Fruit fly (Drosophila melanogaster) whole organism, embryonic: ENCODE measurements around the gene Ire1.

Experiments used
- Ada2b ChIP-seq: fragments of 200-800 bp; sonication (Bioruptor generic); IDR thresholded peaks from 2 replicates; pipeline ENCODE4 v1.3.6; 2022; ENCODE audit warnings: missing biosample characterization, missing genetic modification characterization
- Atf6 ChIP-seq: fragments of 200-800 bp; sonication (Bioruptor generic); IDR thresholded peaks from 2 replicates; pipeline ENCODE4 v1.3.6; 2022; ENCODE audit warnings: missing biosample characterization, missing genetic modification characterization
- B-H1 ChIP-seq: fragments of 200-800 bp; sonication (Bioruptor generic); IDR thresholded peaks from 3 replicates; pipeline ENCODE4 v1.3.6; 2022; ENCODE audit warnings: missing biosample characterization, missing genetic modification characterization
- Blimp-1 ChIP-seq: fragments of 200-800 bp; sonication (Bioruptor generic); optimal IDR thresholded peaks from 3 replicates; lab custom pipeline; 2018; ENCODE audit warnings: missing biosample characterization, missing genetic modification characterization, mild to moderate bottlenecking, moderate library complexity, missing genetic modification reagents
- Bteb2 ChIP-seq: fragments of 200-800 bp; sonication (Bioruptor generic); optimal IDR thresholded peaks from 2 replicates; lab custom pipeline; 2016; ENCODE audit warnings: missing biosample characterization, missing genetic modification characterization
- CG11560 ChIP-seq: fragments of 200-800 bp; sonication (Bioruptor generic); IDR thresholded peaks from 3 replicates; pipeline ENCODE4 v1.3.6; 2022; ENCODE audit warnings: missing biosample characterization, missing genetic modification characterization
- CG12104 ChIP-seq: fragments of 200-800 bp; sonication (Bioruptor generic); optimal IDR thresholded peaks from 3 replicates; lab custom pipeline; 2016; ENCODE audit warnings: missing biosample characterization, missing genetic modification characterization
- CG12391 ChIP-seq: fragments of 200-800 bp; sonication (Bioruptor generic); optimal IDR thresholded peaks from 3 replicates; lab custom pipeline; 2018; ENCODE audit warnings: missing biosample characterization, mild to moderate bottlenecking, missing genetic modification characterization, moderate library complexity
- CG13624 ChIP-seq: fragments of 200-800 bp; sonication (Bioruptor generic); optimal IDR thresholded peaks from 2 replicates; lab custom pipeline; 2016; ENCODE audit warnings: missing biosample characterization, missing genetic modification characterization
- CG14710 ChIP-seq: fragments of 200-800 bp; sonication (Bioruptor generic); optimal IDR thresholded peaks from 3 replicates; lab custom pipeline; 2019; ENCODE audit warnings: missing biosample characterization, mild to moderate bottlenecking, missing genetic modification characterization, moderate library complexity
- CG1647 ChIP-seq: fragments of 200-800 bp; sonication (Bioruptor generic); optimal IDR thresholded peaks from 3 replicates; lab custom pipeline; 2016; ENCODE audit warnings: missing biosample characterization, missing genetic modification characterization
- CG16779 ChIP-seq: fragments of 200-800 bp; sonication (Bioruptor generic); IDR thresholded peaks from 2 replicates; pipeline ENCODE4 v1.3.6; 2022; ENCODE audit warnings: missing biosample characterization, missing genetic modification characterization
- CG17612 ChIP-seq: fragments of 200-800 bp; sonication (Bioruptor generic); IDR thresholded peaks from 2 replicates; pipeline ENCODE4 v1.3.6; 2022; ENCODE audit warnings: missing biosample characterization, missing genetic modification characterization
- CG30431 ChIP-seq: fragments of 200-800 bp; sonication (Bioruptor generic); optimal IDR thresholded peaks from 2 replicates; lab custom pipeline; 2017; ENCODE audit warnings: missing biosample characterization, missing genetic modification characterization
- CG31224 ChIP-seq: fragments of 200-800 bp; sonication (Bioruptor generic); IDR thresholded peaks from 2 replicates; pipeline ENCODE4 v1.3.6; 2022; ENCODE audit warnings: missing biosample characterization, missing genetic modification characterization
- CG3281 ChIP-seq: fragments of 200-800 bp; sonication (Bioruptor generic); optimal IDR thresholded peaks from 3 replicates; lab custom pipeline; 2017; ENCODE audit warnings: missing biosample characterization, mild to moderate bottlenecking, missing genetic modification characterization
- CG4424 ChIP-seq: fragments of 200-800 bp; sonication (Bioruptor generic); optimal IDR thresholded peaks from 3 replicates; lab custom pipeline; 2016; ENCODE audit warnings: missing biosample characterization, missing genetic modification characterization
- CG6813 ChIP-seq: fragments of 200-800 bp; sonication (Bioruptor generic); optimal IDR thresholded peaks from 2 replicates; lab custom pipeline; 2017; ENCODE audit warnings: missing biosample characterization, missing genetic modification characterization, mild to moderate bottlenecking, moderate library complexity, missing genetic modification reagents
- CG7928 ChIP-seq: fragments of 200-800 bp; sonication (Bioruptor generic); optimal IDR thresholded peaks from 2 replicates; lab custom pipeline; 2017; ENCODE audit warnings: missing biosample characterization, mild to moderate bottlenecking, missing genetic modification characterization
- CG9215 ChIP-seq: fragments of 200-800 bp; sonication (Bioruptor generic); IDR thresholded peaks from 2 replicates; pipeline ENCODE4 v1.3.6; 2022; ENCODE audit warnings: missing biosample characterization, missing genetic modification characterization
- CG9609 ChIP-seq: fragments of 200-800 bp; sonication (Bioruptor generic); optimal IDR thresholded peaks from 3 replicates; lab custom pipeline; 2016; ENCODE audit warnings: missing biosample characterization, missing genetic modification characterization
- Dfd ChIP-seq, 2 experiments: fragments of >200 bp; optimal IDR thresholded peaks; 2 replicates each; lab custom pipeline; 2017; ENCODE audit warnings: missing biosample characterization in 2 of 2, missing genetic modification characterization in 2 of 2
- Dp ChIP-seq: fragments of 200-800 bp; sonication (Bioruptor generic); optimal IDR thresholded peaks from 2 replicates; lab custom pipeline; 2018; ENCODE audit warnings: missing biosample characterization, mild to moderate bottlenecking, missing genetic modification characterization, moderate library complexity
- Eip74EF ChIP-seq, 2 experiments: fragments of 200-800 bp in 1 of 2; fragments of >200 bp in 1 of 2; sonication (Bioruptor generic) in 1 of 2; optimal IDR thresholded peaks; 2 replicates each; lab custom pipeline; 2017 to 2019; ENCODE audit warnings: missing biosample characterization in 2 of 2, missing genetic modification characterization in 2 of 2, mild to moderate bottlenecking in 1 of 2, moderate library complexity in 1 of 2
- Hey ChIP-seq: fragments of 200-800 bp; sonication (Bioruptor generic); optimal IDR thresholded peaks from 3 replicates; lab custom pipeline; 2018; ENCODE audit warnings: missing biosample characterization, mild to moderate bottlenecking, missing genetic modification characterization
- Hmx ChIP-seq: fragments of 200-800 bp; sonication (Bioruptor generic); optimal IDR thresholded peaks from 2 replicates; lab custom pipeline; 2016; ENCODE audit warnings: missing biosample characterization, missing genetic modification characterization
- MBD-R2 ChIP-seq: fragments of 200-800 bp; sonication (Bioruptor generic); IDR thresholded peaks from 2 replicates; pipeline ENCODE4 v1.3.6; 2022; ENCODE audit warnings: missing biosample characterization, missing genetic modification characterization
- MTF-1 ChIP-seq: fragments of 200-800 bp; sonication (Bioruptor generic); optimal IDR thresholded peaks from 2 replicates; lab custom pipeline; 2018; ENCODE audit warnings: missing biosample characterization, mild to moderate bottlenecking, missing genetic modification characterization, borderline replicate concordance
- Myb ChIP-seq: fragments of 200-800 bp; sonication (Bioruptor generic); optimal IDR thresholded peaks from 2 replicates; lab custom pipeline; 2016; ENCODE audit warnings: missing biosample characterization, missing genetic modification characterization
- NC2α ChIP-seq: fragments of 200-800 bp; sonication (Bioruptor generic); optimal IDR thresholded peaks from 2 replicates; lab custom pipeline; 2016; ENCODE audit warnings: missing biosample characterization, missing genetic modification characterization
- Nf-YC ChIP-seq: fragments of 200-800 bp; optimal IDR thresholded peaks from 3 replicates; lab custom pipeline; 2019; ENCODE audit warnings: missing biosample characterization, mild to moderate bottlenecking, missing genetic modification characterization, moderate library complexity
- PHDP ChIP-seq: fragments of 200-800 bp; sonication (Bioruptor generic); optimal IDR thresholded peaks from 3 replicates; lab custom pipeline; 2018; ENCODE audit warnings: missing biosample characterization, mild to moderate bottlenecking, missing genetic modification characterization, moderate library complexity
- Spps ChIP-seq: fragments of 200-800 bp; sonication (Bioruptor generic); optimal IDR thresholded peaks from 2 replicates; lab custom pipeline; 2018; ENCODE audit warnings: missing biosample characterization, mild to moderate bottlenecking, missing genetic modification characterization
- ab ChIP-seq: fragments of 200-800 bp; sonication (Bioruptor generic); optimal IDR thresholded peaks from 2 replicates; lab custom pipeline; 2016; ENCODE audit warnings: missing biosample characterization, missing genetic modification characterization
- ara ChIP-seq: fragments of 200-800 bp; sonication (Bioruptor generic); IDR thresholded peaks from 2 replicates; pipeline ENCODE4 v1.3.6; 2022; ENCODE audit warnings: missing biosample characterization, missing genetic modification characterization
- bcd ChIP-seq: fragments of 200-800 bp; sonication (Bioruptor generic); optimal IDR thresholded peaks from 2 replicates; lab custom pipeline; 2017; ENCODE audit warnings: missing biosample characterization, mild to moderate bottlenecking, missing genetic modification characterization
- br ChIP-seq: fragments of >200 bp; optimal IDR thresholded peaks from 2 replicates; lab custom pipeline; 2017
- crol ChIP-seq: fragments of 200-800 bp; sonication (Bioruptor generic); IDR thresholded peaks from 2 replicates; pipeline ENCODE4 v1.3.6; 2022; ENCODE audit warnings: missing biosample characterization, missing genetic modification characterization
- ftz-f1 ChIP-seq: fragments of 200-800 bp; sonication (Bioruptor generic); optimal IDR thresholded peaks from 2 replicates; lab custom pipeline; 2016; ENCODE audit warnings: missing biosample characterization, missing genetic modification characterization
- ham ChIP-seq: fragments of 200-800 bp; sonication (Bioruptor generic); IDR thresholded peaks from 2 replicates; pipeline ENCODE4 v1.3.6; 2022; ENCODE audit warnings: missing biosample characterization, missing genetic modification characterization
- hth ChIP-seq: fragments of >200 bp; optimal IDR thresholded peaks from 2 replicates; lab custom pipeline; 2017; ENCODE audit warnings: inconsistent platforms
- luna ChIP-seq: fragments of 200-800 bp; sonication (Bioruptor generic); optimal IDR thresholded peaks from 2 replicates; lab custom pipeline; 2016; ENCODE audit warnings: missing biosample characterization, missing genetic modification characterization
- peb ChIP-seq: fragments of 200-800 bp; sonication (Bioruptor generic); IDR thresholded peaks from 2 replicates; pipeline ENCODE4 v1.3.6; 2022; ENCODE audit warnings: missing biosample characterization, missing genetic modification characterization
- prd ChIP-seq, 3 experiments: fragments of >200 bp in 2 of 3; fragments of 200-800 bp in 1 of 3; sonication (Bioruptor generic) in 1 of 3; optimal IDR thresholded peaks in 2 of 3; IDR thresholded peaks in 1 of 3; 2 replicates in 2 of 3; 3 replicates in 1 of 3; pipeline versions ENCODE4 v1.3.6 to Lab custom; 2017 to 2022; ENCODE audit warnings: missing biosample characterization in 1 of 3, missing genetic modification characterization in 1 of 3
- pzg ChIP-seq: fragments of 200-800 bp; sonication (Bioruptor generic); optimal IDR thresholded peaks from 3 replicates; lab custom pipeline; 2018; ENCODE audit warnings: missing biosample characterization, mild to moderate bottlenecking, missing genetic modification characterization, moderate library complexity
- ranshi ChIP-seq: fragments of 200-800 bp; sonication (Bioruptor generic); IDR thresholded peaks from 2 replicates; pipeline ENCODE4 v1.3.6; 2022; ENCODE audit warnings: missing biosample characterization, missing genetic modification characterization
- repo ChIP-seq: fragments of 200-800 bp; sonication (Bioruptor generic); optimal IDR thresholded peaks from 2 replicates; lab custom pipeline; 2016; ENCODE audit warnings: missing biosample characterization, missing genetic modification characterization
- sd ChIP-seq: fragments of 200-800 bp; sonication (Bioruptor generic); optimal IDR thresholded peaks from 3 replicates; lab custom pipeline; 2018; ENCODE audit warnings: missing biosample characterization, mild to moderate bottlenecking, missing genetic modification characterization, moderate library complexity
- so ChIP-seq: fragments of 200-800 bp; sonication (Bioruptor generic); IDR thresholded peaks from 3 replicates; pipeline ENCODE4 v1.3.6; 2022; ENCODE audit warnings: missing biosample characterization, missing genetic modification characterization
- tin ChIP-seq: fragments of 200-800 bp; sonication (Bioruptor generic); optimal IDR thresholded peaks from 3 replicates; lab custom pipeline; 2016; ENCODE audit warnings: missing biosample characterization, missing genetic modification characterization
- trh ChIP-seq: fragments of 200-800 bp; sonication (Bioruptor generic); optimal IDR thresholded peaks from 2 replicates; lab custom pipeline; 2016; ENCODE audit warnings: missing biosample characterization, missing genetic modification characterization

Ire1 gene

dm6 chr3R:19880431-19880939, 19.4 kb upstream of the Ire1 start (continued):
- TF ChIP-seq CG30431 (GFP tag; lab: Kevin White, UChicago), result no peak
- no peak for TF ChIP-seq NC2α (GFP tag; lab: Kevin White, UChicago)
- peak; percentile 36 for TF ChIP-seq CG12104 (GFP tag; lab: Kevin White, UChicago)
- no peak for TF ChIP-seq Bteb2
- no peak; the same call in 1 of the 2 replicates for TF ChIP-seq MBD-R2 (GFP tag; lab: Robert Waterston, UW)
- TF ChIP-seq CG4424 (GFP tag; lab: Kevin White, UChicago), result peak; percentile 21
- no peak for TF ChIP-seq Spps (tag; lab: Kevin White, UChicago)
- TF ChIP-seq Blimp-1, result peak; percentile 49
- peak; percentile 68 for TF ChIP-seq Nf-YC (tag; lab: Kevin White, UChicago)
- no peak for TF ChIP-seq repo (GFP tag; lab: Kevin White, UChicago)
- TF ChIP-seq CG3281 (GFP tag; lab: Kevin White, UChicago), result peak; percentile 51
- peak; percentile 66; the same call in 1 of the 2 replicates for TF ChIP-seq Atf6 (GFP tag; lab: Robert Waterston, UW)
- peak; percentile 66 for TF ChIP-seq bcd (GFP tag; lab: Kevin White, UChicago)
- TF ChIP-seq B-H1 (GFP tag; lab: Robert Waterston, UW), result no peak; the same call in 2 of the 3 replicates
- peak; percentile 28 for TF ChIP-seq CG14710 (tag; lab: Kevin White, UChicago)
- TF ChIP-seq luna (GFP tag; lab: Kevin White, UChicago), result no peak
- no peak for TF ChIP-seq ab (GFP tag; lab: Kevin White, UChicago)
- TF ChIP-seq Dfd (GFP tag; optimal IDR thresholded peaks at IDR 0.05; lab: Kevin White, UChicago), result no peak
- peak; percentile 59 for TF ChIP-seq PHDP
- no peak for TF ChIP-seq br
- TF ChIP-seq crol (GFP tag; lab: Robert Waterston, UW), result no peak
- peak; percentile 46 for TF ChIP-seq CG13624 (GFP tag; lab: Kevin White, UChicago)
- TF ChIP-seq sd, result peak; percentile 39
- peak; percentile 21 for TF ChIP-seq Myb (GFP tag; lab: Kevin White, UChicago)
- TF ChIP-seq CG1647, result no peak
- TF ChIP-seq CG12391 (tag; lab: Kevin White, UChicago), result peak; percentile 64
- TF ChIP-seq Ada2b, result peak; percentile 27; the same call in 1 of the 2 replicates
- TF ChIP-seq ftz-f1 (GFP tag; lab: Kevin White, UChicago), result no peak
- peak; percentile 56 for TF ChIP-seq CG6813 (GFP tag; lab: Kevin White, UChicago)
- TF ChIP-seq CG9215, result no peak
- TF ChIP-seq CG17612 (GFP tag; lab: Robert Waterston, UW), result no peak
- TF ChIP-seq MTF-1 (GFP tag; lab: Kevin White, UChicago), result no peak
- TF ChIP-seq CG16779 (GFP tag; lab: Robert Waterston, UW), result no peak
- no peak for TF ChIP-seq CG7928 (GFP tag; lab: Kevin White, UChicago)
- no peak for TF ChIP-seq Dp (GFP tag; lab: Kevin White, UChicago)
- peak; percentile 4 for TF ChIP-seq trh (GFP tag; lab: Kevin White, UChicago)
- peak; percentile 21 for TF ChIP-seq tin (GFP tag; lab: Kevin White, UChicago)
- TF ChIP-seq CG9609 (GFP tag; lab: Kevin White, UChicago), result peak; percentile 20
- peak; percentile 9 for TF ChIP-seq Hey (tag; lab: Kevin White, UChicago)
- TF ChIP-seq so (GFP tag; lab: Robert Waterston, UW), result 0 out of 3 replicates have a peak, but pooled peaks have one; percentile 37
- TF ChIP-seq CG31224 (GFP tag; lab: Robert Waterston, UW), result no peak
- 0 out of 2 replicates have a peak, but pooled peaks have one; percentile 18 for TF ChIP-seq ara (GFP tag; lab: Robert Waterston, UW)
- TF ChIP-seq peb (GFP tag; lab: Robert Waterston, UW), result no peak
- TF ChIP-seq ranshi (GFP tag; lab: Robert Waterston, UW), result no peak
- no peak for TF ChIP-seq CG11560 (tag; lab: Robert Waterston, UW)
- no peak for TF ChIP-seq prd (optimal IDR thresholded peaks at IDR 0.05; lab: Kevin White, UChicago)
- peak; percentile 20; the same call in 1 of the 3 replicates for TF ChIP-seq prd (GFP tag; IDR thresholded peaks at IDR 0.05; lab: Robert Waterston, UW)
- TF ChIP-seq Hmx, result no peak
- TF ChIP-seq hth (lab: Kevin White, UChicago), result no peak
- TF ChIP-seq pzg (GFP tag; lab: Kevin White, UChicago), result no peak
- no peak for TF ChIP-seq ham (GFP tag; lab: Robert Waterston, UW)
- peak in 1 of 2 experiments; percentile 71 for TF ChIP-seq Eip74EF (GFP tag; optimal IDR thresholded peaks at IDR 0.05; lab: Kevin White, UChicago)
